Fruit fly (Drosophila melanogaster) whole organism, embryonic: ENCODE measurements around the gene Mipp2.

ENCODE experiments used
- Antp ChIP-seq: fragments of 200-800 bp; sonication (Bioruptor generic); optimal IDR thresholded peaks from 3 replicates; lab custom pipeline; 2016; ENCODE audit warnings: missing biosample characterization, missing genetic modification characterization
- Awh ChIP-seq: fragments of 200-800 bp; sonication (Bioruptor generic); IDR thresholded peaks from 2 replicates; pipeline ENCODE4, ENCODE4 v1.3.6; 2022; ENCODE audit warnings: missing biosample characterization, missing genetic modification characterization
- CG10366 ChIP-seq: fragments of 200-800 bp; sonication (Bioruptor generic); IDR thresholded peaks from 2 replicates; pipeline ENCODE4 v1.3.6; 2022; ENCODE audit warnings: missing biosample characterization, missing genetic modification characterization
- CG10979 ChIP-seq: fragments of 200-800 bp; sonication (Bioruptor generic); optimal IDR thresholded peaks from 2 replicates; lab custom pipeline; 2018; ENCODE audit warnings: missing biosample characterization, mild to moderate bottlenecking, missing genetic modification characterization, moderate library complexity
- CG1233 ChIP-seq: fragments of 200-800 bp; sonication (Bioruptor generic); optimal IDR thresholded peaks from 4 replicates; lab custom pipeline; 2018; ENCODE audit warnings: missing biosample characterization, mild to moderate bottlenecking, missing genetic modification characterization
- CG1602 ChIP-seq: fragments of 200-800 bp; sonication (Bioruptor generic); optimal IDR thresholded peaks from 3 replicates; lab custom pipeline; 2016; ENCODE audit warnings: missing biosample characterization, missing genetic modification characterization
- CG17359 ChIP-seq: fragments of 200-800 bp; sonication (Bioruptor generic); optimal IDR thresholded peaks from 3 replicates; lab custom pipeline; 2018; ENCODE audit warnings: missing biosample characterization, mild to moderate bottlenecking, missing genetic modification characterization, moderate library complexity
- CG18764 ChIP-seq: fragments of 200-800 bp; sonication (Bioruptor generic); optimal IDR thresholded peaks from 3 replicates; lab custom pipeline; 2016; ENCODE audit warnings: missing biosample characterization, missing genetic modification characterization
- CG2202 ChIP-seq: fragments of 200-800 bp; sonication (Bioruptor generic); optimal IDR thresholded peaks from 2 replicates; lab custom pipeline; 2018; ENCODE audit warnings: missing biosample characterization, mild to moderate bottlenecking, missing genetic modification characterization
- CG2678 ChIP-seq: fragments of 200-800 bp; sonication (Bioruptor generic); optimal IDR thresholded peaks from 3 replicates; lab custom pipeline; 2019; ENCODE audit warnings: missing biosample characterization, mild to moderate bottlenecking, missing genetic modification characterization, moderate library complexity
- CG32532 ChIP-seq: fragments of 200-800 bp; sonication (Bioruptor generic); IDR thresholded peaks from 2 replicates; pipeline ENCODE4 v1.3.6; 2022; ENCODE audit warnings: missing biosample characterization, missing genetic modification characterization
- CG3847 ChIP-seq: fragments of 200-800 bp; sonication (Bioruptor generic); IDR thresholded peaks from 2 replicates; pipeline ENCODE4 v1.3.6; 2022; ENCODE audit warnings: missing biosample characterization, missing genetic modification characterization
- CG4617 ChIP-seq: fragments of 200-800 bp; sonication (Bioruptor generic); optimal IDR thresholded peaks from 3 replicates; lab custom pipeline; 2016; ENCODE audit warnings: missing biosample characterization, missing genetic modification characterization, borderline replicate concordance
- CG5180 ChIP-seq: fragments of 200-800 bp; sonication (Bioruptor generic); optimal IDR thresholded peaks from 3 replicates; lab custom pipeline; 2017; ENCODE audit warnings: missing biosample characterization, missing genetic modification characterization, mild to moderate bottlenecking, moderate library complexity, missing genetic modification reagents
- CG6689 ChIP-seq: fragments of 200-800 bp; sonication (Bioruptor generic); IDR thresholded peaks from 2 replicates; pipeline ENCODE4 v1.3.6; 2022; ENCODE audit warnings: missing biosample characterization, missing genetic modification characterization
- CG8388 ChIP-seq: fragments of 200-800 bp; sonication (Bioruptor generic); optimal IDR thresholded peaks from 2 replicates; lab custom pipeline; 2019; ENCODE audit warnings: missing biosample characterization, mild to moderate bottlenecking, missing genetic modification characterization, moderate library complexity
- Dref ChIP-seq: fragments of 200-800 bp; sonication (Bioruptor generic); IDR thresholded peaks from 2 replicates; pipeline ENCODE4 v1.3.6; 2022; ENCODE audit warnings: missing biosample characterization, missing genetic modification characterization
- Drgx ChIP-seq: fragments of 200-800 bp; sonication (Bioruptor generic); IDR thresholded peaks from 2 replicates; pipeline ENCODE4 v1.3.6; 2022; ENCODE audit warnings: missing biosample characterization, missing genetic modification characterization
- E2f2 ChIP-seq: fragments of 200-800 bp; sonication (Bioruptor generic); IDR thresholded peaks from 2 replicates; pipeline ENCODE4 v1.3.6; 2022; ENCODE audit warnings: missing biosample characterization, missing genetic modification characterization
- Gug ChIP-seq: fragments of 200-800 bp; sonication (Bioruptor generic); IDR thresholded peaks from 4 replicates; pipeline ENCODE4 v1.3.6; 2022; ENCODE audit warnings: missing biosample characterization, missing genetic modification characterization
- HLHmδ ChIP-seq: fragments of 200-800 bp; sonication (Bioruptor generic); optimal IDR thresholded peaks from 2 replicates; lab custom pipeline; 2018; ENCODE audit warnings: missing biosample characterization, mild to moderate bottlenecking, missing genetic modification characterization, moderate library complexity
- NC2α ChIP-seq: fragments of 200-800 bp; sonication (Bioruptor generic); optimal IDR thresholded peaks from 2 replicates; lab custom pipeline; 2016; ENCODE audit warnings: missing biosample characterization, missing genetic modification characterization
- Ptx1 ChIP-seq: fragments of 200-800 bp; sonication (Bioruptor generic); IDR thresholded peaks from 2 replicates; pipeline ENCODE4 v1.3.6; 2022; ENCODE audit warnings: missing biosample characterization, missing genetic modification characterization
- Scr ChIP-seq: fragments of 200-800 bp; sonication (Bioruptor generic); IDR thresholded peaks from 2 replicates; pipeline ENCODE4 v1.3.6; 2022; ENCODE audit warnings: missing biosample characterization, missing genetic modification characterization; ENCODE audit not compliant: partially characterized antibody
- Six4 ChIP-seq: fragments of 200-800 bp; sonication (Bioruptor generic); optimal IDR thresholded peaks from 2 replicates; lab custom pipeline; 2016; ENCODE audit warnings: missing biosample characterization, missing genetic modification characterization
- Sox102F ChIP-seq: fragments of 200-800 bp; sonication (Bioruptor generic); optimal IDR thresholded peaks from 2 replicates; lab custom pipeline; 2018; ENCODE audit warnings: missing biosample characterization, mild to moderate bottlenecking, missing genetic modification characterization, moderate library complexity
- Ssrp ChIP-seq: fragments of 200-800 bp; sonication (Bioruptor generic); optimal IDR thresholded peaks from 2 replicates; lab custom pipeline; 2018; ENCODE audit warnings: missing biosample characterization, mild to moderate bottlenecking, missing genetic modification characterization, moderate library complexity
- TFAM ChIP-seq: fragments of 200-800 bp; sonication (Bioruptor generic); optimal IDR thresholded peaks from 2 replicates; lab custom pipeline; 2017; ENCODE audit warnings: missing biosample characterization, missing genetic modification characterization, inconsistent platforms
- Xbp1 ChIP-seq: fragments of 200-800 bp; sonication (Bioruptor generic); optimal IDR thresholded peaks from 3 replicates; lab custom pipeline; 2016; ENCODE audit warnings: missing biosample characterization, mild to moderate bottlenecking, missing genetic modification characterization
- al ChIP-seq: fragments of 200-800 bp; sonication (Bioruptor generic); IDR thresholded peaks from 2 replicates; pipeline ENCODE4 v1.3.6; 2022; ENCODE audit warnings: missing biosample characterization, missing genetic modification characterization
- ap ChIP-seq: fragments of 200-800 bp; sonication (Bioruptor generic); IDR thresholded peaks from 2 replicates; pipeline ENCODE4 v1.3.6; 2022; ENCODE audit warnings: missing biosample characterization, missing genetic modification characterization
- cwo ChIP-seq: fragments of 200-800 bp; sonication (Bioruptor generic); optimal IDR thresholded peaks from 3 replicates; lab custom pipeline; 2017; ENCODE audit warnings: missing biosample characterization, missing genetic modification characterization, mild to moderate bottlenecking, moderate library complexity, missing genetic modification reagents
- disco-r ChIP-seq: fragments of 200-800 bp; sonication (Bioruptor generic); optimal IDR thresholded peaks from 2 replicates; lab custom pipeline; 2016; ENCODE audit warnings: missing biosample characterization, missing genetic modification characterization
- dmrt99B ChIP-seq: fragments of 200-800 bp; sonication (Bioruptor generic); optimal IDR thresholded peaks from 2 replicates; lab custom pipeline; 2018; ENCODE audit warnings: missing biosample characterization, mild to moderate bottlenecking, missing genetic modification characterization, moderate library complexity
- dysf ChIP-seq: fragments of 200-800 bp; sonication (Bioruptor generic); IDR thresholded peaks from 3 replicates; pipeline ENCODE4 v1.3.6; 2022; ENCODE audit warnings: missing biosample characterization, missing genetic modification characterization
- fd102C ChIP-seq: fragments of 200-800 bp; sonication (Bioruptor generic); optimal IDR thresholded peaks from 2 replicates; lab custom pipeline; 2018; ENCODE audit warnings: missing biosample characterization, mild to moderate bottlenecking, missing genetic modification characterization, moderate library complexity
- gce ChIP-seq: fragments of 200-800 bp; sonication (Bioruptor generic); IDR thresholded peaks from 3 replicates; pipeline ENCODE4 v1.3.6; 2022; ENCODE audit warnings: missing biosample characterization, missing genetic modification characterization
- ind ChIP-seq: fragments of 200-800 bp; sonication (Bioruptor generic); optimal IDR thresholded peaks from 3 replicates; lab custom pipeline; 2016; ENCODE audit warnings: missing biosample characterization, missing genetic modification characterization
- lmd ChIP-seq: fragments of 200-800 bp; sonication (Bioruptor generic); IDR thresholded peaks from 2 replicates; pipeline ENCODE4 v1.3.6; 2022; ENCODE audit warnings: missing biosample characterization, missing genetic modification characterization
- nerfin-2 ChIP-seq: fragments of 200-800 bp; sonication (Bioruptor generic); IDR thresholded peaks from 2 replicates; pipeline ENCODE4 v1.3.6; 2022; ENCODE audit warnings: missing biosample characterization, missing genetic modification characterization; ENCODE audit not compliant: partially characterized antibody
- nmo ChIP-seq: fragments of 200-800 bp; sonication (Bioruptor generic); optimal IDR thresholded peaks from 2 replicates; lab custom pipeline; 2018; ENCODE audit warnings: missing biosample characterization, mild to moderate bottlenecking, missing genetic modification characterization, moderate library complexity
- oc ChIP-seq: fragments of 200-800 bp; sonication (Bioruptor generic); optimal IDR thresholded peaks from 2 replicates; lab custom pipeline; 2018; ENCODE audit warnings: missing biosample characterization, mild to moderate bottlenecking, missing genetic modification characterization, moderate library complexity
- onecut ChIP-seq: fragments of 200-800 bp; sonication (Bioruptor generic); IDR thresholded peaks from 2 replicates; pipeline ENCODE4 v1.3.6; 2022; ENCODE audit warnings: missing biosample characterization, missing genetic modification characterization
- phol ChIP-seq: fragments of 200-800 bp; sonication (Bioruptor generic); optimal IDR thresholded peaks from 3 replicates; lab custom pipeline; 2018; ENCODE audit warnings: missing biosample characterization, mild to moderate bottlenecking, missing genetic modification characterization, moderate library complexity
- repo ChIP-seq: fragments of 200-800 bp; sonication (Bioruptor generic); optimal IDR thresholded peaks from 2 replicates; lab custom pipeline; 2016; ENCODE audit warnings: missing biosample characterization, missing genetic modification characterization
- slou ChIP-seq: fragments of 200-800 bp; sonication (Bioruptor generic); optimal IDR thresholded peaks from 3 replicates; lab custom pipeline; 2016; ENCODE audit warnings: missing biosample characterization, missing genetic modification characterization
- tin ChIP-seq: fragments of 200-800 bp; sonication (Bioruptor generic); optimal IDR thresholded peaks from 3 replicates; lab custom pipeline; 2016; ENCODE audit warnings: missing biosample characterization, missing genetic modification characterization
- tna ChIP-seq: fragments of 200-800 bp; sonication (Bioruptor generic); IDR thresholded peaks from 2 replicates; pipeline ENCODE4 v1.3.6; 2022; ENCODE audit warnings: missing biosample characterization, missing genetic modification characterization; ENCODE audit not compliant: partially characterized antibody
- unpg ChIP-seq: fragments of 200-800 bp; sonication (Bioruptor generic); optimal IDR thresholded peaks from 3 replicates; lab custom pipeline; 2018; ENCODE audit warnings: missing biosample characterization, mild to moderate bottlenecking, missing genetic modification characterization, moderate library complexity

Gene Mipp2

DNA sequence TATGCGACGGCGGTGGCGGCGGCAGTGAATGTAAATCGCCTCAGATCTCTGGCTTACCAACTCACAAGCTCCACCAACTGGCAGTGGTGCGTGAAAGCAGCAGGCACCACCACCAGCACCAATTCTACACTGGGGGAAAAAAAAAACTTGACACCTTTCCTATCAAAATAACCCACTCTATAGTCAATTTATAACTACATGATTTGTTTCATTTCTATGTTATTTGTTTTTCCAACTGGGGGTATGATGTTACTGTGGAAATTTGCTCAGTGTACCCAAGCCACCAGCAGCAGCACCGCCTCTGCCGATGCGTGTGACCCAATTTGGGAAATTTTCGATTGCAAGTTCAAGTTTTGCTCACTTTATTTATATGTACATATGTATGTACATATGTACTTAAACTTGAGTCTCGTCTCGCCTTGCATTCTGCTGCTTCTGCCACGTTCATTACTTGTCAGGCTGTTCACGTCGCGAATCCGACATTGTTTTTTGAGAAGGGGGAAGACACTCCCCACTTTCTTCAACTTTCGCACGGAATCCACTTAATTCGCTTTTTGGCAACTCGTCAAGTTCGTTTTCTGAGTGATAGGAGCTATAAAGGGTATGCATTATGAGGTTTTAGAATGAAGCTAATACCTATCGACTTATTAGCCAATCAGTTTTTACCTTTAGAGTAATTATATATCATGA lies 32.0 kb downstream of the Mipp2 start (continued):
- no peak for TF ChIP-seq CG3847
- TF ChIP-seq Ptx1 (GFP tag; lab: Robert Waterston, UW): peak; percentile 23; the same call in 1 of the 2 replicates
- 0 out of 4 replicates have a peak, but pooled peaks have one; percentile 1 for TF ChIP-seq Gug
- peak; percentile 47; the same call in 2 of the 3 replicates for TF ChIP-seq dysf (GFP tag; lab: Robert Waterston, UW)
- TF ChIP-seq CG10366 (GFP tag; lab: Robert Waterston, UW): peak; percentile 46
- TF ChIP-seq tna (GFP tag; lab: Robert Waterston, UW): no peak
- TF ChIP-seq onecut (GFP tag; lab: Robert Waterston, UW): no peak
- TF ChIP-seq CG17359 (tag; lab: Kevin White, UChicago): peak; percentile 62
- peak; percentile 29 for TF ChIP-seq ind (GFP tag; lab: Kevin White, UChicago)
- peak; percentile 14 for TF ChIP-seq nmo (GFP tag; lab: Kevin White, UChicago)
- TF ChIP-seq CG4617: no peak
- no peak for TF ChIP-seq CG5180 (GFP tag; lab: Kevin White, UChicago)
- TF ChIP-seq unpg: peak; percentile 1
- TF ChIP-seq HLHmδ (GFP tag; lab: Kevin White, UChicago): no peak
- no peak for TF ChIP-seq CG1233 (GFP tag; lab: Kevin White, UChicago)
- peak; percentile 36 for TF ChIP-seq CG10979
- peak; percentile 66 for TF ChIP-seq dmrt99B (tag; lab: Kevin White, UChicago)
- no peak for TF ChIP-seq Dref (GFP tag; lab: Robert Waterston, UW)
- 0 out of 2 replicates have a peak, but pooled peaks have one; percentile 7 for TF ChIP-seq ap
- TF ChIP-seq disco-r: no peak
- TF ChIP-seq fd102C (GFP tag; lab: Kevin White, UChicago): no peak
- peak; percentile 9 for TF ChIP-seq tin (GFP tag; lab: Kevin White, UChicago)
- peak; percentile 18 for TF ChIP-seq CG1602
- TF ChIP-seq lmd (GFP tag; lab: Robert Waterston, UW): peak; percentile 45; the same call in 1 of the 2 replicates
- no peak for TF ChIP-seq E2f2 (GFP tag; lab: Robert Waterston, UW)
- TF ChIP-seq Scr (GFP tag; lab: Robert Waterston, UW): no peak
- TF ChIP-seq Awh (GFP tag; lab: Robert Waterston, UW): peak; percentile 19; the same call in 1 of the 2 replicates
- TF ChIP-seq Sox102F (GFP tag; lab: Kevin White, UChicago): peak; percentile 67
- peak; percentile 16 for TF ChIP-seq Antp (GFP tag; lab: Kevin White, UChicago)
- TF ChIP-seq CG2678 (tag; lab: Kevin White, UChicago): peak; percentile 32
- TF ChIP-seq nerfin-2 (GFP tag; lab: Robert Waterston, UW): no peak
- peak; percentile 6 for TF ChIP-seq oc (tag; lab: Kevin White, UChicago)
- no peak for TF ChIP-seq slou
- TF ChIP-seq NC2α (GFP tag; lab: Kevin White, UChicago): no peak
- no peak for TF ChIP-seq cwo (GFP tag; lab: Kevin White, UChicago)
- peak; percentile 24; the same call in 1 of the 2 replicates for TF ChIP-seq CG6689 (GFP tag; lab: Robert Waterston, UW)
- no peak for TF ChIP-seq al (GFP tag; lab: Robert Waterston, UW)
- peak; percentile 25 for TF ChIP-seq phol (tag; lab: Kevin White, UChicago)
- no peak for TF ChIP-seq TFAM
- TF ChIP-seq repo: no peak
- TF ChIP-seq Ssrp (tag; lab: Kevin White, UChicago): peak; percentile 21
- TF ChIP-seq CG32532 (GFP tag; lab: Robert Waterston, UW): no peak
- peak; percentile 20 for TF ChIP-seq CG8388 (GFP tag; lab: Kevin White, UChicago)
- TF ChIP-seq Xbp1 (GFP tag; lab: Kevin White, UChicago): peak; percentile 29
- TF ChIP-seq Six4 (GFP tag; lab: Kevin White, UChicago): no peak
- TF ChIP-seq CG18764 (GFP tag; lab: Kevin White, UChicago): no peak
- TF ChIP-seq CG2202 (tag; lab: Kevin White, UChicago): no peak
- TF ChIP-seq Drgx: peak; percentile 65; the same call in 1 of the 2 replicates
- TF ChIP-seq gce (GFP tag; lab: Robert Waterston, UW): 0 out of 3 replicates have a peak, but pooled peaks have one; percentile 34
